Worm (Caenorhabditis elegans) whole organism, L2 larva: ENCODE results near the gene dim-1.

Experiments used
- ceh-16 ChIP-seq: fragments of 150-350 bp; optimal IDR thresholded peaks from 2 replicates; lab custom pipeline; 2014; ENCODE audit warnings: missing biosample characterization, missing genetic modification characterization
- fos-1 ChIP-seq: fragments of 150-350 bp; optimal IDR thresholded peaks from 2 replicates; lab custom pipeline; 2014; ENCODE audit warnings: missing biosample characterization, missing genetic modification characterization

DNA sequence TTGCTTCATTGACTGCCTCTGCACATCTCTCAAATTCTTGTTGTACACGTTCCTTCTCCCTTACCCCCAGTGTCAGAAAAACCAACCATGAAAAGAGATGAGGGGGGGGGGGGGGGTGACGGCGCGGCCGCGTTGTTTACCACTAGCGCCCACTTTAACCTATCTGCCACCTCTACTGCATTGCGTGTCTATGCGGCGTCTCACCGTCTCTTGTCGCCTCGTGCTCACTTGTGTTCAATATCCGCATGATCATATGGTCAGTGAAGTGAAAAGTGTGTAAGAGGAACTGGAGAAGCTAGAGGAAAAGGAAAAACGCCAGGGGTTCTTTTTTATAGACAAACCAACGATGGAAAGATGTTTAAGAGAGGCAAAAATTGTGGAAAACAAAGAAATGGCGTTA, 38.4 kb downstream of the dim-1 start:
- TF ChIP-seq ceh-16 (peak; percentile 56), fos-1 (tag; lab: Kevin White, UChicago) (peak; percentile 81)
